Fruit fly (Drosophila melanogaster) whole organism, embryonic: ENCODE results near the gene Rpp14b.

Experiments used
- Atf-2 ChIP-seq: fragments of 200-800 bp; sonication (Bioruptor generic); optimal IDR thresholded peaks from 2 replicates; lab custom pipeline; 2016; ENCODE audit warnings: missing biosample characterization, missing genetic modification characterization
- Awh ChIP-seq: fragments of 200-800 bp; sonication (Bioruptor generic); IDR thresholded peaks from 2 replicates; pipeline ENCODE4, ENCODE4 v1.3.6; 2022; ENCODE audit warnings: missing biosample characterization, missing genetic modification characterization
- CG12769 ChIP-seq: fragments of 200-800 bp; sonication (Bioruptor generic); optimal IDR thresholded peaks from 2 replicates; lab custom pipeline; 2019; ENCODE audit warnings: missing biosample characterization, mild to moderate bottlenecking, missing genetic modification characterization, moderate library complexity
- CG13624 ChIP-seq: fragments of 200-800 bp; sonication (Bioruptor generic); optimal IDR thresholded peaks from 2 replicates; lab custom pipeline; 2016; ENCODE audit warnings: missing biosample characterization, missing genetic modification characterization
- CG15011 ChIP-seq: fragments of 200-800 bp; sonication (Bioruptor generic); optimal IDR thresholded peaks from 3 replicates; lab custom pipeline; 2018; ENCODE audit warnings: missing biosample characterization, mild to moderate bottlenecking, missing genetic modification characterization
- CG1529 ChIP-seq: fragments of 200-800 bp; sonication (Bioruptor generic); optimal IDR thresholded peaks from 3 replicates; lab custom pipeline; 2018; ENCODE audit warnings: missing biosample characterization, missing genetic modification characterization
- CG17186 ChIP-seq: fragments of 200-800 bp; sonication (Bioruptor generic); optimal IDR thresholded peaks from 3 replicates; lab custom pipeline; 2017; ENCODE audit warnings: missing biosample characterization, missing genetic modification reagents, missing genetic modification characterization
- CG18764 ChIP-seq: fragments of 200-800 bp; sonication (Bioruptor generic); optimal IDR thresholded peaks from 3 replicates; lab custom pipeline; 2016; ENCODE audit warnings: missing biosample characterization, missing genetic modification characterization
- CG2116 ChIP-seq: fragments of 200-800 bp; sonication (Bioruptor generic); optimal IDR thresholded peaks from 3 replicates; lab custom pipeline; 2018; ENCODE audit warnings: missing biosample characterization, mild to moderate bottlenecking, missing genetic modification characterization
- CG2202 ChIP-seq: fragments of 200-800 bp; sonication (Bioruptor generic); optimal IDR thresholded peaks from 2 replicates; lab custom pipeline; 2018; ENCODE audit warnings: missing biosample characterization, mild to moderate bottlenecking, missing genetic modification characterization
- CG3065 ChIP-seq: fragments of 200-800 bp; sonication (Bioruptor generic); optimal IDR thresholded peaks from 2 replicates; lab custom pipeline; 2016; ENCODE audit warnings: missing biosample characterization, missing genetic modification characterization
- CG31224 ChIP-seq: fragments of 200-800 bp; sonication (Bioruptor generic); IDR thresholded peaks from 2 replicates; pipeline ENCODE4 v1.3.6; 2022; ENCODE audit warnings: missing biosample characterization, missing genetic modification characterization
- CG34376 ChIP-seq: fragments of 200-800 bp; sonication (Bioruptor generic); optimal IDR thresholded peaks from 2 replicates; lab custom pipeline; 2018; ENCODE audit warnings: missing biosample characterization, mild to moderate bottlenecking, missing genetic modification characterization
- CG3726 ChIP-seq: fragments of 200-800 bp; sonication (Bioruptor generic); IDR thresholded peaks from 3 replicates; pipeline ENCODE4, ENCODE4 v1.3.6; 2022; ENCODE audit warnings: missing biosample characterization, missing genetic modification characterization
- CG5245 ChIP-seq: fragments of 200-800 bp; sonication (Bioruptor generic); optimal IDR thresholded peaks from 3 replicates; lab custom pipeline; 2016; ENCODE audit warnings: missing biosample characterization, missing genetic modification characterization
- CG6689 ChIP-seq: fragments of 200-800 bp; sonication (Bioruptor generic); IDR thresholded peaks from 2 replicates; pipeline ENCODE4 v1.3.6; 2022; ENCODE audit warnings: missing biosample characterization, missing genetic modification characterization
- CG6791 ChIP-seq: fragments of 200-800 bp; sonication (Bioruptor generic); IDR thresholded peaks from 3 replicates; pipeline ENCODE4 v1.3.6; 2022; ENCODE audit warnings: missing biosample characterization, missing genetic modification characterization; ENCODE audit not compliant: partially characterized antibody
- CG6854 ChIP-seq: fragments of 200-800 bp; sonication (Bioruptor generic); optimal IDR thresholded peaks from 3 replicates; lab custom pipeline; 2017; ENCODE audit warnings: missing biosample characterization, mild to moderate bottlenecking, missing genetic modification characterization
- CG7357 ChIP-seq: fragments of 200-800 bp; sonication (Bioruptor generic); IDR thresholded peaks from 3 replicates; pipeline ENCODE4 v1.3.6; 2022; ENCODE audit warnings: missing biosample characterization, missing genetic modification characterization
- CG8281 ChIP-seq: fragments of 200-800 bp; sonication (Bioruptor generic); optimal IDR thresholded peaks from 2 replicates; lab custom pipeline; 2018; ENCODE audit warnings: missing biosample characterization, mild to moderate bottlenecking, missing genetic modification characterization, moderate library complexity
- CTCF ChIP-seq: fragments of 200-800 bp; sonication (Bioruptor generic); optimal IDR thresholded peaks from 2 replicates; lab custom pipeline; 2017; ENCODE audit warnings: missing biosample characterization, mild to moderate bottlenecking, missing genetic modification characterization, moderate library complexity
- Dll ChIP-seq: fragments of 200-800 bp; sonication (Bioruptor generic); IDR thresholded peaks from 4 replicates; pipeline ENCODE4 v1.3.6; 2022; ENCODE audit warnings: missing biosample characterization, missing genetic modification characterization; ENCODE audit not compliant: partially characterized antibody
- E2f1 ChIP-seq: fragments of 200-800 bp; sonication (Bioruptor generic); IDR thresholded peaks from 2 replicates; pipeline ENCODE4 v1.3.6; 2022; ENCODE audit warnings: missing biosample characterization, missing genetic modification characterization
- ERR ChIP-seq: fragments of 200-800 bp; sonication (Bioruptor generic); optimal IDR thresholded peaks from 2 replicates; lab custom pipeline; 2016; ENCODE audit warnings: missing biosample characterization, missing genetic modification characterization
- Ets65A ChIP-seq: fragments of 200-800 bp; sonication (Bioruptor generic); peaks from one replicate; lab custom pipeline; 2016; ENCODE audit warnings: missing biosample characterization, missing genetic modification characterization
- Gsc ChIP-seq: fragments of 200-800 bp; sonication (Bioruptor generic); IDR thresholded peaks from 2 replicates; pipeline ENCODE4 v1.3.6; 2022; ENCODE audit warnings: missing biosample characterization, missing genetic modification characterization
- HLH4C ChIP-seq: fragments of 200-800 bp; sonication (Bioruptor generic); IDR thresholded peaks from 3 replicates; pipeline ENCODE4 v1.3.6; 2022; ENCODE audit warnings: missing biosample characterization, missing genetic modification characterization; ENCODE audit not compliant: partially characterized antibody
- Nf-YA ChIP-seq: fragments of 200-800 bp; sonication (Bioruptor generic); IDR thresholded peaks from 2 replicates; pipeline ENCODE4 v1.3.6; 2022; ENCODE audit warnings: missing biosample characterization, missing genetic modification characterization
- Scr ChIP-seq: fragments of 200-800 bp; sonication (Bioruptor generic); IDR thresholded peaks from 2 replicates; pipeline ENCODE4 v1.3.6; 2022; ENCODE audit warnings: missing biosample characterization, missing genetic modification characterization; ENCODE audit not compliant: partially characterized antibody
- abd-A ChIP-seq: fragments of 200-800 bp; sonication (Bioruptor generic); optimal IDR thresholded peaks from 3 replicates; lab custom pipeline; 2019; ENCODE audit warnings: missing biosample characterization, mild to moderate bottlenecking, missing genetic modification characterization, moderate library complexity
- bbx ChIP-seq: fragments of 200-800 bp; sonication (Bioruptor generic); IDR thresholded peaks from 2 replicates; pipeline ENCODE4 v1.3.6; 2022; ENCODE audit warnings: missing biosample characterization, missing genetic modification characterization; ENCODE audit not compliant: partially characterized antibody
- cato ChIP-seq: fragments of 200-800 bp; sonication (Bioruptor generic); optimal IDR thresholded peaks from 2 replicates; lab custom pipeline; 2016; ENCODE audit warnings: missing biosample characterization, missing genetic modification characterization, borderline replicate concordance
- cg ChIP-seq: fragments of 200-800 bp; sonication (Bioruptor generic); optimal IDR thresholded peaks from 3 replicates; lab custom pipeline; 2019; ENCODE audit warnings: missing biosample characterization, mild to moderate bottlenecking, missing genetic modification characterization, moderate library complexity
- chinmo ChIP-seq: fragments of 200-800 bp; sonication (Bioruptor generic); IDR thresholded peaks from 4 replicates; pipeline ENCODE4 v1.3.6; 2022; ENCODE audit warnings: missing biosample characterization, missing genetic modification characterization; ENCODE audit not compliant: partially characterized antibody
- ci ChIP-seq: fragments of 200-800 bp; sonication (Bioruptor generic); IDR thresholded peaks from 3 replicates; pipeline ENCODE4 v1.3.6; 2022; ENCODE audit warnings: missing biosample characterization, missing genetic modification characterization
- ewg ChIP-seq: fragments of 200-800 bp; sonication (Bioruptor generic); optimal IDR thresholded peaks from 3 replicates; lab custom pipeline; 2017; ENCODE audit warnings: mild to moderate bottlenecking, missing biosample characterization, missing genetic modification reagents, missing genetic modification characterization
- ftz-f1 ChIP-seq: fragments of 200-800 bp; sonication (Bioruptor generic); optimal IDR thresholded peaks from 2 replicates; lab custom pipeline; 2016; ENCODE audit warnings: missing biosample characterization, missing genetic modification characterization
- grau ChIP-seq: fragments of 200-800 bp; optimal IDR thresholded peaks from 3 replicates; lab custom pipeline; 2019; ENCODE audit warnings: missing biosample characterization, mild to moderate bottlenecking, missing genetic modification characterization, moderate library complexity
- gsb ChIP-seq: fragments of 200-800 bp; sonication (Bioruptor generic); IDR thresholded peaks from 2 replicates; pipeline ENCODE4 v1.3.6; 2022; ENCODE audit warnings: missing biosample characterization, missing genetic modification characterization
- hbn ChIP-seq: fragments of 200-800 bp; sonication (Bioruptor generic); IDR thresholded peaks from 2 replicates; pipeline ENCODE4 v1.3.6; 2022; ENCODE audit warnings: missing biosample characterization, missing genetic modification characterization; ENCODE audit not compliant: partially characterized antibody
- hth ChIP-seq: fragments of >200 bp; optimal IDR thresholded peaks from 2 replicates; lab custom pipeline; 2017; ENCODE audit warnings: inconsistent platforms
- kni ChIP-seq: fragments of 200-800 bp; sonication (Bioruptor generic); optimal IDR thresholded peaks from 3 replicates; lab custom pipeline; 2017; ENCODE audit warnings: mild to moderate bottlenecking, missing biosample characterization, missing genetic modification reagents, missing genetic modification characterization
- lola ChIP-seq, 3 experiments: fragments of >200 bp in 2 of 3; fragments of 200-800 bp in 1 of 3; sonication (Bioruptor generic) in 1 of 3; optimal IDR thresholded peaks; 2 replicates each; lab custom pipeline; 2017 to 2019; ENCODE audit warnings: missing biosample characterization in 3 of 3, missing genetic modification characterization in 3 of 3, mild to moderate bottlenecking in 1 of 3, moderate library complexity in 1 of 3
- nerfin-2 ChIP-seq: fragments of 200-800 bp; sonication (Bioruptor generic); IDR thresholded peaks from 2 replicates; pipeline ENCODE4 v1.3.6; 2022; ENCODE audit warnings: missing biosample characterization, missing genetic modification characterization; ENCODE audit not compliant: partially characterized antibody
- onecut ChIP-seq: fragments of 200-800 bp; sonication (Bioruptor generic); IDR thresholded peaks from 2 replicates; pipeline ENCODE4 v1.3.6; 2022; ENCODE audit warnings: missing biosample characterization, missing genetic modification characterization
- repo ChIP-seq: fragments of 200-800 bp; sonication (Bioruptor generic); optimal IDR thresholded peaks from 2 replicates; lab custom pipeline; 2016; ENCODE audit warnings: missing biosample characterization, missing genetic modification characterization
- sd ChIP-seq: fragments of 200-800 bp; sonication (Bioruptor generic); optimal IDR thresholded peaks from 3 replicates; lab custom pipeline; 2018; ENCODE audit warnings: missing biosample characterization, mild to moderate bottlenecking, missing genetic modification characterization, moderate library complexity
- sens ChIP-seq: fragments of 200-800 bp; sonication (Bioruptor generic); peaks from one replicate; lab custom pipeline; 2016; ENCODE audit warnings: missing biosample characterization, missing genetic modification characterization
- sim ChIP-seq: fragments of 200-800 bp; sonication (Bioruptor generic); IDR thresholded peaks from 2 replicates; pipeline ENCODE4 v1.3.6; 2022; ENCODE audit warnings: missing biosample characterization, missing genetic modification characterization
- slou ChIP-seq: fragments of 200-800 bp; sonication (Bioruptor generic); optimal IDR thresholded peaks from 3 replicates; lab custom pipeline; 2016; ENCODE audit warnings: missing biosample characterization, missing genetic modification characterization
- tll ChIP-seq, 2 experiments: fragments of 200-800 bp in 1 of 2; fragments of >200 bp in 1 of 2; sonication (Bioruptor generic) in 1 of 2; optimal IDR thresholded peaks; 2 replicates each; lab custom pipeline; 2017 to 2019; ENCODE audit warnings: missing biosample characterization in 2 of 2, missing genetic modification characterization in 2 of 2, mild to moderate bottlenecking in 1 of 2, moderate library complexity in 1 of 2

Gene Rpp14b

dm6 chr3R:30060451-30061153, 4.8 kb downstream of the Rpp14b start (continued):
- TF ChIP-seq CG15011 (no peak), CG12769 (tag; lab: Kevin White, UChicago) (peak; percentile 75), gsb (GFP tag; lab: Robert Waterston, UW) (no peak), sd (tag; lab: Kevin White, UChicago) (peak; percentile 83), CG7357 (no peak), CG2116 (GFP tag; lab: Kevin White, UChicago) (peak; percentile 19), sens (GFP tag; lab: Kevin White, UChicago) (peak; percentile 18), CG2202 (tag; lab: Kevin White, UChicago) (no peak), CG18764 (GFP tag; lab: Kevin White, UChicago) (no peak), ftz-f1 (GFP tag; lab: Kevin White, UChicago) (peak; percentile 52), CG34376 (GFP tag; lab: Kevin White, UChicago) (peak; percentile 56), chinmo (peak; percentile 96), CG6791 (GFP tag; lab: Robert Waterston, UW) (peak; percentile 64; the same call in 1 of the 3 replicates), ci (GFP tag; lab: Robert Waterston, UW) (peak; percentile 19; the same call in 1 of the 3 replicates), abd-A (peak; percentile 90), kni (GFP tag; lab: Kevin White, UChicago) (peak; percentile 76), E2f1 (GFP tag; lab: Robert Waterston, UW) (no peak), HLH4C (peak; percentile 50; the same call in 2 of the 3 replicates), grau (tag; lab: Kevin White, UChicago) (peak; percentile 81), ewg (no peak), cato (no peak), sim (GFP tag; lab: Robert Waterston, UW) (no peak), bbx (GFP tag; lab: Robert Waterston, UW) (peak; percentile 47; the same call in 1 of the 2 replicates), Gsc (no peak), CG31224 (no peak), CG8281 (no peak), Ets65A (GFP tag; lab: Kevin White, UChicago) (peak; percentile 9), nerfin-2 (GFP tag; lab: Robert Waterston, UW) (peak; percentile 47; the same call in 1 of the 2 replicates), Dll (GFP tag; lab: Robert Waterston, UW) (0 out of 4 replicates have a peak, but pooled peaks have one; percentile 18), Scr (GFP tag; lab: Robert Waterston, UW) (0 out of 2 replicates have a peak, but pooled peaks have one; percentile 30)

dm6 chr3R:30061154-30061482, 5.4 kb downstream of the Rpp14b start:
- TF ChIP-seq CG6689 (peak; percentile 90), CG1529 (GFP tag; lab: Kevin White, UChicago) (peak; percentile 63), CG13624 (GFP tag; lab: Kevin White, UChicago) (peak; percentile 83), CG5245 (GFP tag; lab: Kevin White, UChicago) (peak; percentile 93), Nf-YA (GFP tag; lab: Robert Waterston, UW) (peak; percentile 93), Awh (peak; percentile 95), CG17186 (GFP tag; lab: Kevin White, UChicago) (peak; percentile 48), tll (GFP tag; optimal IDR thresholded peaks at IDR 0.05; lab: Kevin White, UChicago) (no peak), hth (no peak), CG3065 (GFP tag; lab: Kevin White, UChicago) (peak; percentile 28), Ets65A (GFP tag; lab: Kevin White, UChicago) (peak; percentile 94), cg (GFP tag; lab: Kevin White, UChicago) (no peak), Atf-2 (GFP tag; lab: Kevin White, UChicago) (peak; percentile 54), hbn (GFP tag; lab: Robert Waterston, UW) (no peak), lola (GFP tag; optimal IDR thresholded peaks at IDR 0.05; lab: Kevin White, UChicago) (peak in 1 of 3 experiments; percentile 38), CG6854 (peak; percentile 86), CG3726 (GFP tag; lab: Robert Waterston, UW) (peak; percentile 85; the same call in 1 of the 3 replicates), onecut (GFP tag; lab: Robert Waterston, UW) (peak; percentile 89), ERR (GFP tag; lab: Kevin White, UChicago) (peak; percentile 77), slou (GFP tag; lab: Kevin White, UChicago) (peak; percentile 63), CTCF (GFP tag; lab: Kevin White, UChicago) (peak; percentile 48), repo (GFP tag; lab: Kevin White, UChicago) (peak; percentile 82)
